Worm (Caenorhabditis elegans): ENCODE data around the gene tgt-2.

ce11 chrV:19042256-19042655 is 44.1 kb downstream of the tgt-2 start, which contains the start of gene asp-16:
- TF ChIP-seq nhr-237 (tag; optimal IDR thresholded peaks at IDR 0.05) (no peak), mep-1 (tag; optimal IDR thresholded peaks at IDR 0.05) (no peak), nhr-10 (tag; optimal IDR thresholded peaks at IDR 0.05) (no peak), lin-13 (GFP tag; optimal IDR thresholded peaks at IDR 0.05) (no peak), nhr-11 (tag; optimal IDR thresholded peaks at IDR 0.05) (no peak), D1046.2 (GFP tag; IDR thresholded peaks at IDR 0.05) (no peak), lin-15B (tag; optimal IDR thresholded peaks at IDR 0.05) (no peak), ces-1 (GFP tag; optimal IDR thresholded peaks at IDR 0.05) (no peak), mdl-1 (tag; optimal IDR thresholded peaks at IDR 0.05) (no peak), ztf-7 (tag; optimal IDR thresholded peaks at IDR 0.05) (no peak), zag-1 (tag; optimal IDR thresholded peaks at IDR 0.05) (no peak)
